Fruit fly (Drosophila melanogaster) whole organism, embryonic: ENCODE measurements around the gene crq.

Source experiments
- Atf6 ChIP-seq: fragments of 200-800 bp; sonication (Bioruptor generic); IDR thresholded peaks from 2 replicates; pipeline ENCODE4 v1.3.6; 2022; ENCODE audit warnings: missing biosample characterization, missing genetic modification characterization
- Awh ChIP-seq: fragments of 200-800 bp; sonication (Bioruptor generic); IDR thresholded peaks from 2 replicates; pipeline ENCODE4, ENCODE4 v1.3.6; 2022; ENCODE audit warnings: missing biosample characterization, missing genetic modification characterization
- B-H2 ChIP-seq: fragments of 200-800 bp; sonication (Bioruptor generic); optimal IDR thresholded peaks from 2 replicates; lab custom pipeline; 2018; ENCODE audit warnings: missing biosample characterization, mild to moderate bottlenecking, missing genetic modification characterization
- Blimp-1 ChIP-seq: fragments of 200-800 bp; sonication (Bioruptor generic); optimal IDR thresholded peaks from 3 replicates; lab custom pipeline; 2018; ENCODE audit warnings: missing biosample characterization, missing genetic modification characterization, mild to moderate bottlenecking, moderate library complexity, missing genetic modification reagents
- CG10267 ChIP-seq: fragments of 200-800 bp; sonication (Bioruptor generic); optimal IDR thresholded peaks from 2 replicates; lab custom pipeline; 2018; ENCODE audit warnings: missing biosample characterization, mild to moderate bottlenecking, missing genetic modification characterization, moderate library complexity
- CG10321 ChIP-seq: fragments of 200-800 bp; sonication (Bioruptor generic); IDR thresholded peaks from 2 replicates; pipeline ENCODE4 v1.3.6; 2022; ENCODE audit warnings: missing biosample characterization, missing genetic modification characterization
- CG13424 ChIP-seq: fragments of 200-800 bp; sonication (Bioruptor generic); optimal IDR thresholded peaks from 2 replicates; lab custom pipeline; 2019; ENCODE audit warnings: missing biosample characterization, mild to moderate bottlenecking, missing genetic modification characterization, moderate library complexity
- CG15601 ChIP-seq: fragments of 200-800 bp; sonication (Bioruptor generic); optimal IDR thresholded peaks from 3 replicates; lab custom pipeline; 2019; ENCODE audit warnings: missing biosample characterization, mild to moderate bottlenecking, missing genetic modification characterization, moderate library complexity
- CG16813 ChIP-seq: fragments of 200-800 bp; sonication (Bioruptor generic); IDR thresholded peaks from 3 replicates; pipeline ENCODE4 v1.3.6; 2022; ENCODE audit warnings: missing biosample characterization, missing genetic modification characterization; ENCODE audit not compliant: partially characterized antibody
- CG16815 ChIP-seq: fragments of 200-800 bp; sonication (Bioruptor generic); optimal IDR thresholded peaks from 3 replicates; lab custom pipeline; 2017; ENCODE audit warnings: missing biosample characterization, mild to moderate bottlenecking, missing genetic modification characterization
- CG17912 ChIP-seq: fragments of 200-800 bp; sonication (Bioruptor generic); optimal IDR thresholded peaks from 2 replicates; lab custom pipeline; 2018; ENCODE audit warnings: missing biosample characterization, mild to moderate bottlenecking, missing genetic modification characterization
- CG2875 ChIP-seq: fragments of 200-800 bp; sonication (Bioruptor generic); optimal IDR thresholded peaks from 2 replicates; lab custom pipeline; 2017; ENCODE audit warnings: missing biosample characterization, mild to moderate bottlenecking, missing genetic modification characterization, missing genetic modification reagents
- CG30403 ChIP-seq: fragments of 200-800 bp; sonication (Bioruptor generic); optimal IDR thresholded peaks from 3 replicates; lab custom pipeline; 2016; ENCODE audit warnings: missing biosample characterization, missing genetic modification characterization
- CG33213 ChIP-seq: fragments of 200-800 bp; sonication (Bioruptor generic); optimal IDR thresholded peaks from 3 replicates; lab custom pipeline; 2016; ENCODE audit warnings: missing biosample characterization, missing genetic modification characterization
- CG9437 ChIP-seq: fragments of 200-800 bp; sonication (Bioruptor generic); optimal IDR thresholded peaks from 2 replicates; lab custom pipeline; 2018; ENCODE audit warnings: missing biosample characterization, mild to moderate bottlenecking, missing genetic modification characterization
- Dbx ChIP-seq: fragments of 200-800 bp; sonication (Bioruptor generic); IDR thresholded peaks from 3 replicates; pipeline ENCODE4 v1.3.6; 2022; ENCODE audit warnings: missing biosample characterization, missing genetic modification characterization
- Dek ChIP-seq: fragments of 200-800 bp; sonication (Bioruptor generic); optimal IDR thresholded peaks from 3 replicates; lab custom pipeline; 2019; ENCODE audit warnings: missing biosample characterization, mild to moderate bottlenecking, missing genetic modification characterization, moderate library complexity
- Dll ChIP-seq: fragments of 200-800 bp; sonication (Bioruptor generic); IDR thresholded peaks from 4 replicates; pipeline ENCODE4 v1.3.6; 2022; ENCODE audit warnings: missing biosample characterization, missing genetic modification characterization; ENCODE audit not compliant: partially characterized antibody
- Gsc ChIP-seq: fragments of 200-800 bp; sonication (Bioruptor generic); IDR thresholded peaks from 2 replicates; pipeline ENCODE4 v1.3.6; 2022; ENCODE audit warnings: missing biosample characterization, missing genetic modification characterization
- Gug ChIP-seq: fragments of 200-800 bp; sonication (Bioruptor generic); IDR thresholded peaks from 4 replicates; pipeline ENCODE4 v1.3.6; 2022; ENCODE audit warnings: missing biosample characterization, missing genetic modification characterization
- Max ChIP-seq: fragments of 200-800 bp; sonication (Bioruptor generic); optimal IDR thresholded peaks from 2 replicates; lab custom pipeline; 2016; ENCODE audit warnings: missing biosample characterization, mild to moderate bottlenecking, missing genetic modification characterization
- Myb ChIP-seq: fragments of 200-800 bp; sonication (Bioruptor generic); optimal IDR thresholded peaks from 2 replicates; lab custom pipeline; 2016; ENCODE audit warnings: missing biosample characterization, missing genetic modification characterization
- Optix ChIP-seq: fragments of 200-800 bp; sonication (Bioruptor generic); IDR thresholded peaks from 3 replicates; pipeline ENCODE4 v1.3.6; 2022; ENCODE audit warnings: missing biosample characterization, missing genetic modification characterization
- PHDP ChIP-seq: fragments of 200-800 bp; sonication (Bioruptor generic); optimal IDR thresholded peaks from 3 replicates; lab custom pipeline; 2018; ENCODE audit warnings: missing biosample characterization, mild to moderate bottlenecking, missing genetic modification characterization, moderate library complexity
- Poxn ChIP-seq: fragments of 200-800 bp; sonication (Bioruptor generic); IDR thresholded peaks from 2 replicates; pipeline ENCODE4 v1.3.6; 2022; ENCODE audit warnings: missing biosample characterization, missing genetic modification characterization
- Ssrp ChIP-seq: fragments of 200-800 bp; sonication (Bioruptor generic); optimal IDR thresholded peaks from 2 replicates; lab custom pipeline; 2018; ENCODE audit warnings: missing biosample characterization, mild to moderate bottlenecking, missing genetic modification characterization, moderate library complexity
- TFAM ChIP-seq: fragments of 200-800 bp; sonication (Bioruptor generic); optimal IDR thresholded peaks from 2 replicates; lab custom pipeline; 2017; ENCODE audit warnings: missing biosample characterization, missing genetic modification characterization, inconsistent platforms
- Trl ChIP-seq, 3 experiments: fragments of >200 bp in 2 of 3; fragments of 200-800 bp in 1 of 3; sonication (Bioruptor generic) in 1 of 3; optimal IDR thresholded peaks; 2 replicates in 1 of 3; 3 replicates in 2 of 3; lab custom pipeline; 2016 to 2017; ENCODE audit warnings: missing biosample characterization in 1 of 3, missing genetic modification characterization in 1 of 3
- amos ChIP-seq: fragments of 200-800 bp; sonication (Bioruptor generic); IDR thresholded peaks from 2 replicates; pipeline ENCODE4 v1.3.6; 2022; ENCODE audit warnings: missing biosample characterization, missing genetic modification characterization; ENCODE audit not compliant: partially characterized antibody
- aop ChIP-seq: fragments of 200-800 bp; sonication (Bioruptor generic); IDR thresholded peaks from 2 replicates; pipeline ENCODE4 v1.3.6; 2022; ENCODE audit warnings: missing biosample characterization, missing genetic modification characterization
- ash1 ChIP-seq: fragments of 200-800 bp; sonication (Bioruptor generic); optimal IDR thresholded peaks from 2 replicates; lab custom pipeline; 2018; ENCODE audit warnings: missing biosample characterization, mild to moderate bottlenecking, missing genetic modification characterization
- az2 ChIP-seq: fragments of 200-800 bp; sonication (Bioruptor generic); optimal IDR thresholded peaks from 3 replicates; lab custom pipeline; 2016; ENCODE audit warnings: missing biosample characterization, missing genetic modification characterization
- bsh ChIP-seq, 2 experiments: fragments of 200-800 bp; sonication (Bioruptor generic); optimal IDR thresholded peaks; 2 replicates each; lab custom pipeline; 2017 to 2018; ENCODE audit warnings: mild to moderate bottlenecking in 2 of 2, missing biosample characterization in 2 of 2, missing genetic modification characterization in 2 of 2, moderate library complexity in 1 of 2
- cato ChIP-seq: fragments of 200-800 bp; sonication (Bioruptor generic); optimal IDR thresholded peaks from 2 replicates; lab custom pipeline; 2016; ENCODE audit warnings: missing biosample characterization, missing genetic modification characterization, borderline replicate concordance
- gfzf ChIP-seq: fragments of 200-800 bp; sonication (Bioruptor generic); optimal IDR thresholded peaks from 2 replicates; lab custom pipeline; 2016; ENCODE audit warnings: missing biosample characterization, mild to moderate bottlenecking, missing genetic modification characterization, moderate library complexity
- gsb ChIP-seq: fragments of 200-800 bp; sonication (Bioruptor generic); IDR thresholded peaks from 2 replicates; pipeline ENCODE4 v1.3.6; 2022; ENCODE audit warnings: missing biosample characterization, missing genetic modification characterization
- h ChIP-seq: fragments of >200 bp; optimal IDR thresholded peaks from 2 replicates; lab custom pipeline; 2017
- her ChIP-seq: fragments of 200-800 bp; sonication (Bioruptor generic); optimal IDR thresholded peaks from 2 replicates; lab custom pipeline; 2016; ENCODE audit warnings: missing biosample characterization, missing genetic modification characterization
- insv ChIP-seq, 2 experiments: fragments of 200-800 bp; sonication (Bioruptor generic); optimal IDR thresholded peaks; 3 replicates each; lab custom pipeline; 2016 to 2018; ENCODE audit warnings: missing biosample characterization in 2 of 2, missing genetic modification characterization in 2 of 2
- lbe ChIP-seq: fragments of 200-800 bp; sonication (Bioruptor generic); optimal IDR thresholded peaks from 2 replicates; lab custom pipeline; 2016; ENCODE audit warnings: missing biosample characterization, mild to moderate bottlenecking, missing genetic modification characterization
- odd ChIP-seq: fragments of 200-800 bp; sonication (Bioruptor generic); optimal IDR thresholded peaks from 2 replicates; lab custom pipeline; 2017; ENCODE audit warnings: missing biosample characterization, mild to moderate bottlenecking, missing genetic modification characterization
- phol ChIP-seq: fragments of 200-800 bp; sonication (Bioruptor generic); optimal IDR thresholded peaks from 3 replicates; lab custom pipeline; 2018; ENCODE audit warnings: missing biosample characterization, mild to moderate bottlenecking, missing genetic modification characterization, moderate library complexity
- pita ChIP-seq: fragments of 200-800 bp; sonication (Bioruptor generic); optimal IDR thresholded peaks from 2 replicates; lab custom pipeline; 2017; ENCODE audit warnings: missing biosample characterization, mild to moderate bottlenecking, missing genetic modification characterization
- prd ChIP-seq, 3 experiments: fragments of >200 bp in 2 of 3; fragments of 200-800 bp in 1 of 3; sonication (Bioruptor generic) in 1 of 3; optimal IDR thresholded peaks in 2 of 3; IDR thresholded peaks in 1 of 3; 2 replicates in 2 of 3; 3 replicates in 1 of 3; pipeline versions ENCODE4 v1.3.6 to Lab custom; 2017 to 2022; ENCODE audit warnings: missing biosample characterization in 1 of 3, missing genetic modification characterization in 1 of 3
- ranshi ChIP-seq: fragments of 200-800 bp; sonication (Bioruptor generic); IDR thresholded peaks from 2 replicates; pipeline ENCODE4 v1.3.6; 2022; ENCODE audit warnings: missing biosample characterization, missing genetic modification characterization
- scrt ChIP-seq: fragments of 200-800 bp; sonication (Bioruptor generic); optimal IDR thresholded peaks from 2 replicates; lab custom pipeline; 2018; ENCODE audit warnings: missing biosample characterization, mild to moderate bottlenecking, missing genetic modification characterization, moderate library complexity
- sisA ChIP-seq: fragments of 200-800 bp; sonication (Bioruptor generic); IDR thresholded peaks from 2 replicates; pipeline ENCODE4 v1.3.6; 2022; ENCODE audit warnings: missing biosample characterization, missing genetic modification characterization
- stc ChIP-seq: fragments of 200-800 bp; sonication (Bioruptor generic); IDR thresholded peaks from 2 replicates; pipeline ENCODE4 v1.3.6; 2022; ENCODE audit warnings: missing biosample characterization, missing genetic modification characterization
- yki ChIP-seq: fragments of >200 bp; optimal IDR thresholded peaks from 3 replicates; lab custom pipeline; 2018

Gene crq

DNA sequence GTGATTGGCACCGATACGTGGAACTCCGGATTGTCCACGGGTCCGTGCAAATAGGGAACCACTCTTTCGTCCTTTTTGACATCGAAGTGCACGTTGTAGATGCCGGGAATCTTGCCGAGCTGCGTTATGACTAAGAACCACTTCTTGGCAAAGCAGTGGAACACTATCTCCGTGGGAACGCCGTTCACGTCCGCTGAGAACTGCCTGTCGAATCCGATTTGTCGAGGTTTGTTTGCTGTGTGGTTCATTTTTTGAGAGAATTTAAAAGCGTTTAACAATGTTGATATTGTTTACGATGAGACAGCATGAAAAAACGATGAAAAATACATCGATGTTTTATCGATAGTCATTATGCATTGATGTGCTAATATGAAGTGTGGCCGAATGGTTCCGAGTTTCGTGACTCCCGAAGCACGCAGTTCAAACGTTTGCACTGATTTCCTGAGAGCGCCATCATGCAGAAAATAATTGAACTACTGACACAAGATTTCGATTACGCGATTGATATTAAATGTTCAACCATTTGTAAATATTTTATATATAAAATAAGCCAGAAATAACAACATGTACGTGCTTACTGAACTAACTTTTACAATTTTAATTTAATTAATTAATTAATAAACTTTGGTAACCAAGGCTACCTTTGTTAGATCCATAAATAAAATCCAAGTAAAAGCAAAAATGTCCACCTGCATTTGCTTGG lies 31.6 kb downstream of the crq start, which contains the start of the genes CG11885 and CG13692 (continued):
- peak; percentile 73 for TF ChIP-seq Dbx (GFP tag; lab: Robert Waterston, UW)
- TF ChIP-seq amos (GFP tag; lab: Robert Waterston, UW), result peak; percentile 99
- no peak for TF ChIP-seq h
- TF ChIP-seq CG10321 (GFP tag; lab: Robert Waterston, UW), result no peak
- TF ChIP-seq insv (GFP tag; optimal IDR thresholded peaks at IDR 0.05; lab: Kevin White, UChicago), result peak in 1 of 2 experiments; percentile 58
- TF ChIP-seq CG2875, result no peak
- no peak for TF ChIP-seq stc (GFP tag; lab: Robert Waterston, UW)
- no peak for TF ChIP-seq Gsc (GFP tag; lab: Robert Waterston, UW)
- TF ChIP-seq Myb, result peak; percentile 69
- TF ChIP-seq CG30403 (GFP tag; lab: Kevin White, UChicago), result peak; percentile 33
- no peak for TF ChIP-seq Blimp-1 (GFP tag; lab: Kevin White, UChicago)
- peak; percentile 75 for TF ChIP-seq B-H2 (GFP tag; lab: Kevin White, UChicago)
- no peak for TF ChIP-seq ash1
- TF ChIP-seq Trl (optimal IDR thresholded peaks at IDR 0.05; lab: Kevin White, UChicago), result no peak
- TF ChIP-seq Trl (GFP tag; optimal IDR thresholded peaks at IDR 0.05; lab: Kevin White, UChicago), result no peak
- peak; percentile 66 for TF ChIP-seq CG17912 (GFP tag; lab: Kevin White, UChicago)
- TF ChIP-seq aop (GFP tag; lab: Robert Waterston, UW), result no peak
- TF ChIP-seq CG16815 (GFP tag; lab: Kevin White, UChicago), result no peak
- peak; percentile 30 for TF ChIP-seq Max (GFP tag; lab: Kevin White, UChicago)
- peak; percentile 92 for TF ChIP-seq CG15601 (tag; lab: Kevin White, UChicago)
- TF ChIP-seq sisA (GFP tag; lab: Robert Waterston, UW), result no peak
- no peak for TF ChIP-seq Gug
- peak; percentile 38 for TF ChIP-seq lbe (GFP tag; lab: Kevin White, UChicago)
- TF ChIP-seq odd (GFP tag; lab: Kevin White, UChicago), result no peak
- TF ChIP-seq PHDP (tag; lab: Kevin White, UChicago), result peak; percentile 58
- TF ChIP-seq pita, result no peak
- TF ChIP-seq CG13424, result peak; percentile 39
- no peak for TF ChIP-seq Atf6 (GFP tag; lab: Robert Waterston, UW)
- TF ChIP-seq Awh, result no peak
- no peak for TF ChIP-seq Ssrp
- TF ChIP-seq CG9437 (GFP tag; lab: Kevin White, UChicago), result peak; percentile 61
- TF ChIP-seq TFAM (GFP tag; lab: Kevin White, UChicago), result no peak
- no peak for TF ChIP-seq gsb (GFP tag; lab: Robert Waterston, UW)
- peak; percentile 53 for TF ChIP-seq CG33213
- no peak for TF ChIP-seq Optix
- peak; percentile 21 for TF ChIP-seq az2
- TF ChIP-seq prd (optimal IDR thresholded peaks at IDR 0.05; lab: Kevin White, UChicago), result no peak
- no peak for TF ChIP-seq prd (GFP tag; IDR thresholded peaks at IDR 0.05; lab: Robert Waterston, UW)
- peak; percentile 69 for TF ChIP-seq phol
- TF ChIP-seq cato (GFP tag; lab: Kevin White, UChicago), result no peak
- peak; percentile 67 for TF ChIP-seq Dek
- no peak for TF ChIP-seq scrt
- no peak for TF ChIP-seq yki (lab: Kevin White, UChicago)
- TF ChIP-seq Dll (GFP tag; lab: Robert Waterston, UW), result peak; percentile 98
- TF ChIP-seq CG16813 (GFP tag; lab: Robert Waterston, UW), result peak; percentile 97
- TF ChIP-seq her (GFP tag; lab: Kevin White, UChicago), result no peak
- TF ChIP-seq Poxn (GFP tag; lab: Robert Waterston, UW), result no peak
- peak; percentile 67 for TF ChIP-seq CG10267 (tag; lab: Kevin White, UChicago)
- TF ChIP-seq ranshi, result peak; percentile 30; the same call in 1 of the 2 replicates
- peak; percentile 79 for TF ChIP-seq gfzf (GFP tag; lab: Kevin White, UChicago)
- TF ChIP-seq bsh (GFP tag; optimal IDR thresholded peaks at IDR 0.05; lab: Kevin White, UChicago), result peak in 1 of 2 experiments; percentile 25
